Fruit fly (Drosophila melanogaster) whole organism, embryonic: ENCODE data around the gene CG12662.

Experiments used
- Awh ChIP-seq: fragments of 200-800 bp; sonication (Bioruptor generic); IDR thresholded peaks from 2 replicates; pipeline ENCODE4, ENCODE4 v1.3.6; 2022; ENCODE audit warnings: missing biosample characterization, missing genetic modification characterization
- CG11093 ChIP-seq: fragments of 200-800 bp; sonication (Bioruptor generic); IDR thresholded peaks from 3 replicates; pipeline ENCODE4 v1.3.6; 2022; ENCODE audit warnings: missing biosample characterization, missing genetic modification characterization
- CG11723 ChIP-seq: fragments of 200-800 bp; sonication (Bioruptor generic); optimal IDR thresholded peaks from 2 replicates; lab custom pipeline; 2017; ENCODE audit warnings: missing biosample characterization, mild to moderate bottlenecking, missing genetic modification characterization
- CG12236 ChIP-seq: fragments of 200-800 bp; sonication (Bioruptor generic); optimal IDR thresholded peaks from 2 replicates; lab custom pipeline; 2016; ENCODE audit warnings: missing biosample characterization, missing genetic modification characterization
- CG12299 ChIP-seq: fragments of 200-800 bp; sonication (Bioruptor generic); optimal IDR thresholded peaks from 2 replicates; lab custom pipeline; 2018; ENCODE audit warnings: missing biosample characterization, mild to moderate bottlenecking, missing genetic modification characterization
- CG1233 ChIP-seq: fragments of 200-800 bp; sonication (Bioruptor generic); optimal IDR thresholded peaks from 4 replicates; lab custom pipeline; 2018; ENCODE audit warnings: missing biosample characterization, mild to moderate bottlenecking, missing genetic modification characterization
- CG13123 ChIP-seq: fragments of 200-800 bp; sonication (Bioruptor generic); optimal IDR thresholded peaks from 2 replicates; lab custom pipeline; 2016; ENCODE audit warnings: missing biosample characterization, missing genetic modification characterization
- CG13424 ChIP-seq: fragments of 200-800 bp; sonication (Bioruptor generic); optimal IDR thresholded peaks from 2 replicates; lab custom pipeline; 2019; ENCODE audit warnings: missing biosample characterization, mild to moderate bottlenecking, missing genetic modification characterization, moderate library complexity
- CG13775 ChIP-seq: fragments of 200-800 bp; sonication (Bioruptor generic); optimal IDR thresholded peaks from 3 replicates; lab custom pipeline; 2017; ENCODE audit warnings: missing biosample characterization, mild to moderate bottlenecking, missing genetic modification characterization
- CG14050 ChIP-seq: fragments of 200-800 bp; sonication (Bioruptor generic); IDR thresholded peaks from 3 replicates; pipeline ENCODE4 v1.3.6; 2022; ENCODE audit warnings: missing biosample characterization, missing genetic modification characterization
- CG14667 ChIP-seq: fragments of 200-800 bp; sonication (Bioruptor generic); IDR thresholded peaks from 2 replicates; pipeline ENCODE4 v1.3.6; 2022; ENCODE audit warnings: missing biosample characterization, missing genetic modification characterization
- CG1529 ChIP-seq: fragments of 200-800 bp; sonication (Bioruptor generic); optimal IDR thresholded peaks from 3 replicates; lab custom pipeline; 2018; ENCODE audit warnings: missing biosample characterization, missing genetic modification characterization
- CG1603 ChIP-seq: fragments of 200-800 bp; sonication (Bioruptor generic); optimal IDR thresholded peaks from 2 replicates; lab custom pipeline; 2019; ENCODE audit warnings: missing biosample characterization, mild to moderate bottlenecking, missing genetic modification characterization, moderate library complexity
- CG1792 ChIP-seq: fragments of 200-800 bp; sonication (Bioruptor generic); optimal IDR thresholded peaks from 2 replicates; lab custom pipeline; 2016; ENCODE audit warnings: missing biosample characterization, missing genetic modification characterization
- CG3281 ChIP-seq: fragments of 200-800 bp; sonication (Bioruptor generic); optimal IDR thresholded peaks from 3 replicates; lab custom pipeline; 2017; ENCODE audit warnings: missing biosample characterization, mild to moderate bottlenecking, missing genetic modification characterization
- CG6683 ChIP-seq: fragments of 200-800 bp; sonication (Bioruptor generic); optimal IDR thresholded peaks from 2 replicates; lab custom pipeline; 2017; ENCODE audit warnings: missing biosample characterization, mild to moderate bottlenecking, missing genetic modification characterization, missing genetic modification reagents
- CG6791 ChIP-seq: fragments of 200-800 bp; sonication (Bioruptor generic); IDR thresholded peaks from 3 replicates; pipeline ENCODE4 v1.3.6; 2022; ENCODE audit warnings: missing biosample characterization, missing genetic modification characterization; ENCODE audit not compliant: partially characterized antibody
- CG8281 ChIP-seq: fragments of 200-800 bp; sonication (Bioruptor generic); optimal IDR thresholded peaks from 2 replicates; lab custom pipeline; 2018; ENCODE audit warnings: missing biosample characterization, mild to moderate bottlenecking, missing genetic modification characterization, moderate library complexity
- CG9437 ChIP-seq: fragments of 200-800 bp; sonication (Bioruptor generic); optimal IDR thresholded peaks from 2 replicates; lab custom pipeline; 2018; ENCODE audit warnings: missing biosample characterization, mild to moderate bottlenecking, missing genetic modification characterization
- CG9932 ChIP-seq: fragments of 200-800 bp; sonication (Bioruptor generic); IDR thresholded peaks from 2 replicates; pipeline ENCODE4 v1.3.6; 2022; ENCODE audit warnings: missing biosample characterization, missing genetic modification characterization
- CHES-1-like ChIP-seq: fragments of 200-800 bp; sonication (Bioruptor generic); optimal IDR thresholded peaks from 2 replicates; lab custom pipeline; 2016; ENCODE audit warnings: missing biosample characterization, missing genetic modification characterization
- CrebB ChIP-seq: fragments of 200-800 bp; sonication (Bioruptor generic); optimal IDR thresholded peaks from 3 replicates; lab custom pipeline; 2018; ENCODE audit warnings: missing biosample characterization, mild to moderate bottlenecking, missing genetic modification characterization
- E2f2 ChIP-seq: fragments of 200-800 bp; sonication (Bioruptor generic); IDR thresholded peaks from 2 replicates; pipeline ENCODE4 v1.3.6; 2022; ENCODE audit warnings: missing biosample characterization, missing genetic modification characterization
- GATAe ChIP-seq: fragments of 200-800 bp; sonication (Bioruptor generic); conservative IDR thresholded peaks from 2 replicates; pipeline ENCODE4 v1.3.6; 2022; ENCODE audit warnings: missing biosample characterization, missing genetic modification characterization
- Hmr ChIP-seq: fragments of 200-800 bp; sonication (Bioruptor generic); optimal IDR thresholded peaks from 3 replicates; lab custom pipeline; 2017; ENCODE audit warnings: mild to moderate bottlenecking, missing biosample characterization, missing genetic modification reagents, missing genetic modification characterization
- Hr39 ChIP-seq: fragments of >200 bp; optimal IDR thresholded peaks from 2 replicates; lab custom pipeline; 2017
- Hsf ChIP-seq: fragments of 200-800 bp; sonication (Bioruptor generic); optimal IDR thresholded peaks from 3 replicates; lab custom pipeline; 2016; ENCODE audit warnings: missing biosample characterization, missing genetic modification characterization
- Kr ChIP-seq: fragments of 200-800 bp; sonication (Bioruptor generic); optimal IDR thresholded peaks from 2 replicates; lab custom pipeline; 2017; ENCODE audit warnings: missing biosample characterization, mild to moderate bottlenecking, missing genetic modification characterization
- Mad ChIP-seq: fragments of 200-800 bp; sonication (Bioruptor generic); optimal IDR thresholded peaks from 2 replicates; lab custom pipeline; 2016; ENCODE audit warnings: missing biosample characterization, missing genetic modification characterization
- Myb ChIP-seq: fragments of 200-800 bp; sonication (Bioruptor generic); optimal IDR thresholded peaks from 2 replicates; lab custom pipeline; 2016; ENCODE audit warnings: missing biosample characterization, missing genetic modification characterization
- Nf-YB ChIP-seq: fragments of 200-800 bp; sonication (Bioruptor generic); optimal IDR thresholded peaks from 3 replicates; lab custom pipeline; 2019; ENCODE audit warnings: missing biosample characterization, mild to moderate bottlenecking, missing genetic modification characterization, moderate library complexity
- PHDP ChIP-seq: fragments of 200-800 bp; sonication (Bioruptor generic); optimal IDR thresholded peaks from 3 replicates; lab custom pipeline; 2018; ENCODE audit warnings: missing biosample characterization, mild to moderate bottlenecking, missing genetic modification characterization, moderate library complexity
- Poxn ChIP-seq: fragments of 200-800 bp; sonication (Bioruptor generic); IDR thresholded peaks from 2 replicates; pipeline ENCODE4 v1.3.6; 2022; ENCODE audit warnings: missing biosample characterization, missing genetic modification characterization
- Ptx1 ChIP-seq: fragments of 200-800 bp; sonication (Bioruptor generic); IDR thresholded peaks from 2 replicates; pipeline ENCODE4 v1.3.6; 2022; ENCODE audit warnings: missing biosample characterization, missing genetic modification characterization
- Rx ChIP-seq: fragments of 200-800 bp; sonication (Bioruptor generic); IDR thresholded peaks from 2 replicates; pipeline ENCODE4 v1.3.6; 2022; ENCODE audit warnings: missing biosample characterization, missing genetic modification characterization
- Ssrp ChIP-seq: fragments of 200-800 bp; sonication (Bioruptor generic); optimal IDR thresholded peaks from 2 replicates; lab custom pipeline; 2018; ENCODE audit warnings: missing biosample characterization, mild to moderate bottlenecking, missing genetic modification characterization, moderate library complexity
- bab2 ChIP-seq: fragments of 200-800 bp; sonication (Bioruptor generic); optimal IDR thresholded peaks from 2 replicates; lab custom pipeline; 2016; ENCODE audit warnings: missing biosample characterization, missing genetic modification characterization
- bcd ChIP-seq: fragments of 200-800 bp; sonication (Bioruptor generic); optimal IDR thresholded peaks from 2 replicates; lab custom pipeline; 2017; ENCODE audit warnings: missing biosample characterization, mild to moderate bottlenecking, missing genetic modification characterization
- cad ChIP-seq: fragments of >200 bp; optimal IDR thresholded peaks from 2 replicates; lab custom pipeline; 2017; ENCODE audit warnings: missing biosample characterization, missing genetic modification characterization
- da ChIP-seq: fragments of 200-800 bp; sonication (Bioruptor generic); optimal IDR thresholded peaks from 2 replicates; lab custom pipeline; 2016; ENCODE audit warnings: missing biosample characterization, missing genetic modification characterization
- dmrt99B ChIP-seq: fragments of 200-800 bp; sonication (Bioruptor generic); optimal IDR thresholded peaks from 2 replicates; lab custom pipeline; 2018; ENCODE audit warnings: missing biosample characterization, mild to moderate bottlenecking, missing genetic modification characterization, moderate library complexity
- grau ChIP-seq: fragments of 200-800 bp; optimal IDR thresholded peaks from 3 replicates; lab custom pipeline; 2019; ENCODE audit warnings: missing biosample characterization, mild to moderate bottlenecking, missing genetic modification characterization, moderate library complexity
- lmd ChIP-seq: fragments of 200-800 bp; sonication (Bioruptor generic); IDR thresholded peaks from 2 replicates; pipeline ENCODE4 v1.3.6; 2022; ENCODE audit warnings: missing biosample characterization, missing genetic modification characterization
- nau ChIP-seq: fragments of 200-800 bp; sonication (Bioruptor generic); optimal IDR thresholded peaks from 3 replicates; lab custom pipeline; 2017; ENCODE audit warnings: missing biosample characterization, mild to moderate bottlenecking, missing genetic modification characterization, missing genetic modification reagents
- prd ChIP-seq, 3 experiments: fragments of >200 bp in 2 of 3; fragments of 200-800 bp in 1 of 3; sonication (Bioruptor generic) in 1 of 3; optimal IDR thresholded peaks in 2 of 3; IDR thresholded peaks in 1 of 3; 2 replicates in 2 of 3; 3 replicates in 1 of 3; pipeline versions ENCODE4 v1.3.6 to Lab custom; 2017 to 2022; ENCODE audit warnings: missing biosample characterization in 1 of 3, missing genetic modification characterization in 1 of 3
- row ChIP-seq: fragments of 200-800 bp; sonication (Bioruptor generic); IDR thresholded peaks from 3 replicates; pipeline ENCODE4 v1.3.6; 2022; ENCODE audit warnings: missing biosample characterization, missing genetic modification characterization
- sc ChIP-seq, 3 experiments: fragments of >200 bp in 2 of 3; fragments of 200-800 bp in 1 of 3; sonication (Bioruptor generic) in 1 of 3; optimal IDR thresholded peaks; 2 replicates in 2 of 3; 3 replicates in 1 of 3; lab custom pipeline; 2017; ENCODE audit warnings: mild to moderate bottlenecking in 1 of 3, missing biosample characterization in 1 of 3, missing genetic modification characterization in 1 of 3, missing genetic modification reagents in 1 of 3
- slp2 ChIP-seq: fragments of 200-800 bp; sonication (Bioruptor generic); optimal IDR thresholded peaks from 2 replicates; lab custom pipeline; 2016; ENCODE audit warnings: missing biosample characterization, missing genetic modification characterization
- tio ChIP-seq: fragments of 200-800 bp; sonication (Bioruptor generic); optimal IDR thresholded peaks from 2 replicates; lab custom pipeline; 2017; ENCODE audit warnings: missing biosample characterization, missing genetic modification characterization, inconsistent platforms
- vnd ChIP-seq: fragments of 200-800 bp; sonication (Bioruptor generic); IDR thresholded peaks from 3 replicates; pipeline ENCODE4 v1.3.6; 2022; ENCODE audit warnings: missing biosample characterization, missing genetic modification characterization; ENCODE audit not compliant: partially characterized antibody
- zen2 ChIP-seq: fragments of 200-800 bp; sonication (Bioruptor generic); IDR thresholded peaks from 3 replicates; pipeline ENCODE4 v1.3.6; 2022; ENCODE audit warnings: missing biosample characterization, missing genetic modification characterization; ENCODE audit not compliant: partially characterized antibody

Gene CG12662

dm6 chrX:8973136-8973535 is 11.1 kb downstream of the CG12662 start (continued):
- peak; percentile 27 for TF ChIP-seq PHDP (tag; lab: Kevin White, UChicago)
- TF ChIP-seq grau (tag; lab: Kevin White, UChicago), result peak; percentile 84
- TF ChIP-seq CG9932 (GFP tag; lab: Robert Waterston, UW), result peak; percentile 54
- no peak for TF ChIP-seq E2f2
- peak; percentile 22 for TF ChIP-seq CG1603 (tag; lab: Kevin White, UChicago)
- no peak for TF ChIP-seq da (GFP tag; lab: Kevin White, UChicago)
- TF ChIP-seq CG6791 (GFP tag; lab: Robert Waterston, UW), result no peak
- peak; percentile 37 for TF ChIP-seq dmrt99B (tag; lab: Kevin White, UChicago)
- TF ChIP-seq prd (optimal IDR thresholded peaks at IDR 0.05; lab: Kevin White, UChicago), result no peak
- TF ChIP-seq prd (GFP tag; IDR thresholded peaks at IDR 0.05; lab: Robert Waterston, UW), result peak; percentile 41; the same call in 1 of the 3 replicates
- no peak for TF ChIP-seq CG14667 (GFP tag; lab: Robert Waterston, UW)
- TF ChIP-seq lmd, result peak; percentile 57
- TF ChIP-seq CG12299, result no peak
- TF ChIP-seq CG1233 (GFP tag; lab: Kevin White, UChicago), result no peak
- TF ChIP-seq nau (GFP tag; lab: Kevin White, UChicago), result no peak
- peak; percentile 90 for TF ChIP-seq row
- no peak for TF ChIP-seq Ssrp (tag; lab: Kevin White, UChicago)
- TF ChIP-seq CG12236 (GFP tag; lab: Kevin White, UChicago), result no peak
- TF ChIP-seq Poxn (GFP tag; lab: Robert Waterston, UW), result peak; percentile 25; the same call in 1 of the 2 replicates
- no peak; the same call in 1 of the 2 replicates for TF ChIP-seq Rx (GFP tag; lab: Robert Waterston, UW)
- no peak for TF ChIP-seq CG13123 (GFP tag; lab: Kevin White, UChicago)
- peak; percentile 66; the same call in 1 of the 2 replicates for TF ChIP-seq Ptx1 (GFP tag; lab: Robert Waterston, UW)
- TF ChIP-seq slp2, result no peak
- TF ChIP-seq Awh, result no peak
- peak; percentile 20 for TF ChIP-seq CG13424 (tag; lab: Kevin White, UChicago)
- no peak for TF ChIP-seq cad (GFP tag; lab: Kevin White, UChicago)
- no peak for TF ChIP-seq vnd (GFP tag; lab: Robert Waterston, UW)
- peak; percentile 26; the same call in 1 of the 3 replicates for TF ChIP-seq CG14050
- TF ChIP-seq CG13775 (GFP tag; lab: Kevin White, UChicago), result no peak
- TF ChIP-seq CG11723, result no peak
- TF ChIP-seq Hsf (GFP tag; lab: Kevin White, UChicago), result no peak
- no peak for TF ChIP-seq Kr (GFP tag; lab: Kevin White, UChicago)
- peak; percentile 79 for TF ChIP-seq GATAe (GFP tag; lab: Robert Waterston, UW)
- TF ChIP-seq CG8281, result no peak
- TF ChIP-seq Myb, result no peak
- peak; percentile 5 for TF ChIP-seq bcd
- no peak for TF ChIP-seq CG1529 (GFP tag; lab: Kevin White, UChicago)
- TF ChIP-seq Nf-YB (GFP tag; lab: Kevin White, UChicago), result no peak
- TF ChIP-seq Hr39, result no peak
- TF ChIP-seq CG6683, result no peak
- TF ChIP-seq CG9437 (GFP tag; lab: Kevin White, UChicago), result no peak
- TF ChIP-seq CG1792 (GFP tag; lab: Kevin White, UChicago), result no peak
- TF ChIP-seq CrebB, result no peak
- no peak for TF ChIP-seq CG11093 (GFP tag; lab: Robert Waterston, UW)
- TF ChIP-seq sc (optimal IDR thresholded peaks at IDR 0.05; lab: Kevin White, UChicago), result no peak
- no peak for TF ChIP-seq sc (GFP tag; optimal IDR thresholded peaks at IDR 0.05; lab: Kevin White, UChicago)
- TF ChIP-seq zen2 (GFP tag; lab: Robert Waterston, UW), result no peak
- no peak for TF ChIP-seq Hmr (GFP tag; lab: Kevin White, UChicago)
- no peak for TF ChIP-seq tio (GFP tag; lab: Kevin White, UChicago)
- no peak for TF ChIP-seq Mad (GFP tag; lab: Kevin White, UChicago)
- no peak for TF ChIP-seq bab2 (GFP tag; lab: Kevin White, UChicago)
- TF ChIP-seq CHES-1-like (GFP tag; lab: Kevin White, UChicago), result no peak
- TF ChIP-seq CG3281 (GFP tag; lab: Kevin White, UChicago), result no peak
